Worm (Caenorhabditis elegans): ENCODE measurements around the gene srh-279.
A peak's percentile ranks its signal among the peaks of the same experiment; 100 is the strongest.

Gene srh-279

ce11 chrV:16209837-16210236, 17.6 kb downstream of the srh-279 start, which contains the start of gene oac-15:
oac-15 (minus strand) TSS chrV:16209937.
- TF ChIP-seq grh-1 (GFP tag; IDR thresholded peaks at IDR 0.05) (no peak), mdl-1 (tag; optimal IDR thresholded peaks at IDR 0.05) (no peak), lin-15B (tag; optimal IDR thresholded peaks at IDR 0.05) (no peak)

ce11 chrV:16210257-16211002, 18.2 kb downstream of the srh-279 start, which contains the start of gene F11A5.16:
F11A5.16 (plus strand) TSS chrV:16210952.
- TF ChIP-seq ceh-63 (GFP tag; optimal IDR thresholded peaks at IDR 0.05) = no peak
- TF ChIP-seq F16B12.6 (tag; optimal IDR thresholded peaks at IDR 0.05) = no peak
- no peak for TF ChIP-seq nhr-71 (tag; optimal IDR thresholded peaks at IDR 0.05)
- TF ChIP-seq nhr-11 (tag; optimal IDR thresholded peaks at IDR 0.05) = no peak
- no peak for TF ChIP-seq alr-1 (tag; optimal IDR thresholded peaks at IDR 0.05; ENCODE audit: borderline replicate concordance)
- TF ChIP-seq ztf-4 (tag; optimal IDR thresholded peaks at IDR 0.05) = no peak
- no peak for TF ChIP-seq lir-3 (tag; optimal IDR thresholded peaks at IDR 0.05; ENCODE audit: poor library complexity)
- TF ChIP-seq dsc-1 (tag; optimal IDR thresholded peaks at IDR 0.05) = no peak
- no peak for TF ChIP-seq unc-130 (tag; optimal IDR thresholded peaks at IDR 0.05)
- TF ChIP-seq unc-86 (tag; optimal IDR thresholded peaks at IDR 0.05) = no peak
- no peak for TF ChIP-seq nhr-12 (tag; optimal IDR thresholded peaks at IDR 0.05)
- TF ChIP-seq zip-4 (GFP tag; optimal IDR thresholded peaks at IDR 0.05) = no peak
- no peak for TF ChIP-seq egl-13 (tag; optimal IDR thresholded peaks at IDR 0.05)
- no peak for TF ChIP-seq unc-98 (GFP tag; IDR thresholded peaks at IDR 0.05)
- TF ChIP-seq nhr-84 (tag; optimal IDR thresholded peaks at IDR 0.05) = no peak

- TF ChIP-seq hlh-17 (GFP tag; optimal IDR thresholded peaks at IDR 0.05; ENCODE audit: borderline replicate concordance) = no peak
- peak in 4 of 6 experiments; percentile 30 to 88 (median 60) for TF ChIP-seq elt-3 (tag; optimal IDR thresholded peaks at IDR 0.05)
- TF ChIP-seq blmp-1 (tag; optimal IDR thresholded peaks at IDR 0.05) = peak; percentile 54
- no peak for TF ChIP-seq fkh-10 (GFP tag; optimal IDR thresholded peaks at IDR 0.05)
- TF ChIP-seq nhr-85 (tag) = peak; percentile 46
- no peak for TF ChIP-seq lsy-2 (tag; optimal IDR thresholded peaks at IDR 0.05)
- no peak for TF ChIP-seq ztf-11 (tag; optimal IDR thresholded peaks at IDR 0.05)
Observed at ce11 chrV:16211713-16212112, 19.5 kb downstream of the srh-279 start.

- TF ChIP-seq lin-14 (GFP tag; optimal IDR thresholded peaks at IDR 0.05) (peak; percentile 76), nhr-19 (GFP tag; conservative IDR thresholded peaks at IDR 0.05) (peak; percentile 75), F16B12.6 (tag; optimal IDR thresholded peaks at IDR 0.05) (no peak), lin-35 (GFP tag; optimal IDR thresholded peaks at IDR 0.05) (peak in 1 of 2 experiments; percentile 42), mab-9 (GFP tag; IDR thresholded peaks at IDR 0.05) (no peak), dpl-1 (GFP tag; optimal IDR thresholded peaks at IDR 0.05) (peak in 1 of 3 experiments; percentile 3), nhr-77 (tag; optimal IDR thresholded peaks at IDR 0.05) (no peak), lin-15B (tag; optimal IDR thresholded peaks at IDR 0.05) (no peak), aha-1 (tag; optimal IDR thresholded peaks at IDR 0.05) (no peak), nhr-20 (tag; optimal IDR thresholded peaks at IDR 0.05) (peak; percentile 86), isw-1 (GFP tag; IDR thresholded peaks at IDR 0.05) (no peak), unc-98 (GFP tag; IDR thresholded peaks at IDR 0.05) (no peak), hlh-4 (tag; optimal IDR thresholded peaks at IDR 0.05) (no peak), egl-27 (tag; optimal IDR thresholded peaks at IDR 0.05) (no peak), blmp-1 (tag; optimal IDR thresholded peaks at IDR 0.05) (peak; percentile 85), grh-1 (GFP tag; IDR thresholded peaks at IDR 0.05) (peak; percentile 39; the same call in 1 of the 2 replicates), dsc-1 (tag; optimal IDR thresholded peaks at IDR 0.05) (no peak), lsy-2 (tag; optimal IDR thresholded peaks at IDR 0.05) (peak in 1 of 2 experiments; percentile 14), nhr-90 (tag; optimal IDR thresholded peaks at IDR 0.05; ENCODE audit: poor library complexity) (peak; percentile 10), mdl-1 (tag; optimal IDR thresholded peaks at IDR 0.05) (peak in 1 of 2 experiments; percentile 9), ets-5 (GFP tag; IDR thresholded peaks at IDR 0.05) (no peak), sup-37 (GFP tag; optimal IDR thresholded peaks at IDR 0.05) (no peak), swsn-7 (tag; optimal IDR thresholded peaks at IDR 0.05) (no peak), sox-4 (tag; optimal IDR thresholded peaks at IDR 0.05) (no peak), efl-3 (GFP tag; optimal IDR thresholded peaks at IDR 0.05) (no peak), nhr-12 (tag; optimal IDR thresholded peaks at IDR 0.05) (no peak), egl-13 (tag; optimal IDR thresholded peaks at IDR 0.05) (no peak), nhr-71 (tag; optimal IDR thresholded peaks at IDR 0.05) (peak; percentile 69), elt-3 (tag; optimal IDR thresholded peaks at IDR 0.05) (peak in 5 of 6 experiments; percentile 67 to 92 (median 79)), snu-23 (GFP tag; optimal IDR thresholded peaks at IDR 0.05) (peak; percentile 64), nhr-85 (tag) (peak; percentile 96), fkh-10 (GFP tag; optimal IDR thresholded peaks at IDR 0.05) (no peak)
Observed at ce11 chrV:16213323-16213722, 21.1 kb downstream of the srh-279 start.
